Fruit fly (Drosophila melanogaster): ENCODE results near the gene CG14671.

The CG14671 gene

DNA sequence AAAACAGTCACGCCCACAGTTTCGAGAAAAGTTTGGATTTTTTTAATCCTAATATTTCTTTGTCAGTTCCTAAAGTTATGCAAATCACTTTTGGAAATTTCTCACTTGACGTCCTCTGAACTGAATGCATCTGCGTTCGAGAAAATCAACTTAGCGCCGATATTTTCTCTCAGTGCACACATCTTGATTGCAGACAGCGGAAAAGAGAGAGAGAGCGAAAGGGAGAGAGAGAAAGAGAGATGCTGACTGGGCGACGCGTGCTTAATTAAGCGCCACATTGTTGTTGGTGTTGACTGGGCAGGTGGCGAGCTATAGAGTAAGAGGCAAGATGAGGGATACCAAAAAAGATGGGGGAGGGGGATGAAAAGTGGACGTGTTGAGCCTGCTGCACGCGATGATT is 46.0 kb downstream of the CG14671 start:
- TF ChIP-seq CG8632 (GFP tag; optimal IDR thresholded peaks at IDR 0.05), result peak; percentile 65
- TF ChIP-seq ss (GFP tag; optimal IDR thresholded peaks at IDR 0.05), result peak; percentile 40 to 93
- peak; percentile 53 for TF ChIP-seq Smox (GFP tag; optimal IDR thresholded peaks at IDR 0.05)
- TF ChIP-seq pdm3 (GFP tag; optimal IDR thresholded peaks at IDR 0.05), result peak; percentile 74
- TF ChIP-seq CG8119 (GFP tag; IDR thresholded peaks at IDR 0.05), result peak; percentile 61; the same call in 1 of the 3 replicates
- TF ChIP-seq CG34406 (GFP tag; optimal IDR thresholded peaks at IDR 0.05), result peak; percentile 62
- TF ChIP-seq acj6 (GFP tag; optimal IDR thresholded peaks at IDR 0.05), result peak; percentile 63
- TF ChIP-seq vri (GFP tag; optimal IDR thresholded peaks at IDR 0.05), result peak; percentile 30
- peak; percentile 11 for TF ChIP-seq CG11762 (GFP tag; optimal IDR thresholded peaks at IDR 0.05; ENCODE audit: insufficient read depth)
- peak; percentile 73 for TF ChIP-seq net (GFP tag; optimal IDR thresholded peaks at IDR 0.05)
- TF ChIP-seq svp (GFP tag), result peak; percentile 91
- TF ChIP-seq lz (GFP tag; optimal IDR thresholded peaks at IDR 0.05), result peak; percentile 69
- peak; percentile 80 for TF ChIP-seq CG6163 (GFP tag; IDR thresholded peaks at IDR 0.05)
- peak; percentile 72 for TF ChIP-seq CG31627 (GFP tag; optimal IDR thresholded peaks at IDR 0.05)
- TF ChIP-seq CG10669 (GFP tag; optimal IDR thresholded peaks at IDR 0.05), result peak; percentile 74
- peak; percentile 65 for TF ChIP-seq CG6808 (GFP tag; optimal IDR thresholded peaks at IDR 0.05)
- TF ChIP-seq Eip93F (GFP tag; optimal IDR thresholded peaks at IDR 0.05), result no peak
- peak; percentile 41 for TF ChIP-seq CG1621 (tag; optimal IDR thresholded peaks at IDR 0.05)
- no peak for TF ChIP-seq CG9139 (GFP tag; optimal IDR thresholded peaks at IDR 0.05)
- TF ChIP-seq dac (GFP tag; optimal IDR thresholded peaks at IDR 0.05), result peak; percentile 43
- TF ChIP-seq Met (GFP tag; optimal IDR thresholded peaks at IDR 0.05), result peak; percentile 58
- TF ChIP-seq CG11902 (GFP tag; optimal IDR thresholded peaks at IDR 0.05), result peak; percentile 40
- TF ChIP-seq eg (GFP tag; IDR thresholded peaks at IDR 0.05), result peak; percentile 75
- peak; percentile 43; the same call in 1 of the 2 replicates for TF ChIP-seq Gug (GFP tag; IDR thresholded peaks at IDR 0.05)
- TF ChIP-seq Sox15 (GFP tag; optimal IDR thresholded peaks at IDR 0.05), result peak; percentile 52
- TF ChIP-seq salr (GFP tag; optimal IDR thresholded peaks at IDR 0.05), result peak; percentile 27 to 47
- TF ChIP-seq Sox14 (GFP tag; optimal IDR thresholded peaks at IDR 0.05), result peak; percentile 64
- TF ChIP-seq Eip78C (GFP tag), result peak; percentile 94
- TF ChIP-seq dsx (GFP tag; optimal IDR thresholded peaks at IDR 0.05; ENCODE audit: poor library complexity, severe bottlenecking), result peak; percentile 90
- TF ChIP-seq spab (GFP tag; optimal IDR thresholded peaks at IDR 0.05), result peak; percentile 49
- peak; percentile 80 for TF ChIP-seq Sox102F (GFP tag; optimal IDR thresholded peaks at IDR 0.05)
- peak; percentile 40 for TF ChIP-seq Ets96B (tag; optimal IDR thresholded peaks at IDR 0.05)
- peak; percentile 68 for TF ChIP-seq CG10631 (GFP tag; optimal IDR thresholded peaks at IDR 0.05)
- peak; percentile 65 for TF ChIP-seq achi (GFP tag; optimal IDR thresholded peaks at IDR 0.05)
- peak; percentile 71 for TF ChIP-seq Hr4 (GFP tag; optimal IDR thresholded peaks at IDR 0.05)
- peak; percentile 48 for TF ChIP-seq CG3032 (tag; optimal IDR thresholded peaks at IDR 0.05)
- TF ChIP-seq fd59A (GFP tag; optimal IDR thresholded peaks at IDR 0.05), result peak; percentile 63
- TF ChIP-seq CG8319 (GFP tag; optimal IDR thresholded peaks at IDR 0.05), result peak; percentile 51
- TF ChIP-seq esn (GFP tag; optimal IDR thresholded peaks at IDR 0.05), result peak; percentile 72
- TF ChIP-seq CG32006 (GFP tag; optimal IDR thresholded peaks at IDR 0.05), result peak; percentile 78
- peak; percentile 60 for TF ChIP-seq CG6792 (GFP tag; optimal IDR thresholded peaks at IDR 0.05)
- peak; percentile 60 for TF ChIP-seq cyc (GFP tag; optimal IDR thresholded peaks at IDR 0.05)
- peak; percentile 67 for TF ChIP-seq OdsH (GFP tag; optimal IDR thresholded peaks at IDR 0.05)
- TF ChIP-seq fkh (GFP tag; optimal IDR thresholded peaks at IDR 0.05), result no peak
- TF ChIP-seq Ets21C (GFP tag; optimal IDR thresholded peaks at IDR 0.05), result peak; percentile 32
- TF ChIP-seq Blimp-1 (GFP tag; optimal IDR thresholded peaks at IDR 0.05), result no peak
- no peak for TF ChIP-seq fd85E (GFP tag; optimal IDR thresholded peaks at IDR 0.05)
- peak; percentile 80 for TF ChIP-seq CG3919 (GFP tag; optimal IDR thresholded peaks at IDR 0.05)
- TF ChIP-seq Hr38 (GFP tag; optimal IDR thresholded peaks at IDR 0.05), result no peak
- no peak for TF ChIP-seq CG6854 (GFP tag; optimal IDR thresholded peaks at IDR 0.05)
- TF ChIP-seq Lpt (GFP tag; optimal IDR thresholded peaks at IDR 0.05), result no peak
- TF ChIP-seq CG4318 (GFP tag; optimal IDR thresholded peaks at IDR 0.05), result peak; percentile 40
